Worm (Caenorhabditis elegans) whole organism, L2 larva: Measurements from ENCODE around the gene got-1.2.

Source experiments
- R02D3.7 ChIP-seq: fragments of 150-350 bp; optimal IDR thresholded peaks from 2 replicates; lab custom pipeline; 2014; ENCODE audit warnings: missing biosample characterization, missing genetic modification characterization
- unc-62 ChIP-seq: fragments of 150-350 bp; optimal IDR thresholded peaks from 2 replicates; lab custom pipeline; 2014; ENCODE audit warnings: missing biosample characterization, missing genetic modification reagents, missing genetic modification characterization

ce11 chrX:16813606-16814330 lies 20.8 kb upstream of the got-1.2 start, which contains the start of gene cas-1:
- no peak for TF ChIP-seq unc-62 (GFP tag; lab: Kevin White, UChicago)
- no peak for TF ChIP-seq R02D3.7 (tag; lab: Kevin White, UChicago)
